Worm (Caenorhabditis elegans): Measurements from ENCODE around the gene C23H5.8.

C23H5.8 gene

DNA sequence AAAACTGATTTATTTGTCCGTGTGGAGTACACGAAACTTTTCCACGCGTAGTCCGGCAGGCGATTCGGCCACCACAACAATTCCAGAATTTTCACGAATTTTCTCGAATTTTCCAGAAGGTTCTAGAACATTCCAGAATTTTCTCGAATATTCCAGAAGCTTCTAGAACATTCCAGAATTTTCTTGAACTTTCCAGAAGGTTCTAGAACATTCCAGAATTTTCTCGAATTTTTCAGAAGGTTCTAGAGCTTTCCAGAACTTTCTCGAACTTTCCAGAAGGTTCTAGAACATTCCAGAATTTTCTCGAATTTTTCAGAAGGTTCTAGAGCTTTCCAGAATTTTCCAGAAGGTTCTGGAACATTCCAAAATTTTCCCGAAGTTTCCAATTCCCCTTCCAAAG is 22.7 kb upstream of the C23H5.8 start:
- TF ChIP-seq ceh-40 (GFP tag; IDR thresholded peaks at IDR 0.05) = 0 out of 2 replicates have a peak, but pooled peaks have one; percentile 60
- TF ChIP-seq hsf-1 (GFP tag; IDR thresholded peaks at IDR 0.05) = peak; percentile 98
- peak; percentile 60 for TF ChIP-seq madf-6 (GFP tag; IDR thresholded peaks at IDR 0.05)
- TF ChIP-seq Y53F4B.3 (GFP tag; IDR thresholded peaks at IDR 0.05) = 0 out of 2 replicates have a peak, but pooled peaks have one; percentile 13
- 0 out of 2 replicates have a peak, but pooled peaks have one; percentile 74 for TF ChIP-seq Y56A3A.18 (GFP tag; IDR thresholded peaks at IDR 0.05)
- TF ChIP-seq egrh-3 (GFP tag; IDR thresholded peaks at IDR 0.05) = peak; percentile 17; the same call in 1 of the 2 replicates
- peak; percentile 91 for TF ChIP-seq dox-1 (GFP tag; IDR thresholded peaks at IDR 0.05)
- TF ChIP-seq rcor-1 (GFP tag; IDR thresholded peaks at IDR 0.05) = peak; percentile 9; the same call in 1 of the 2 replicates
- TF ChIP-seq ekl-4 (GFP tag; IDR thresholded peaks at IDR 0.05) = peak; percentile 79
- peak; percentile 68 for TF ChIP-seq ceh-100 (GFP tag; IDR thresholded peaks at IDR 0.05)
- 0 out of 2 replicates have a peak, but pooled peaks have one; percentile 26 for TF ChIP-seq nfyb-1 (GFP tag; IDR thresholded peaks at IDR 0.05)

DNA sequence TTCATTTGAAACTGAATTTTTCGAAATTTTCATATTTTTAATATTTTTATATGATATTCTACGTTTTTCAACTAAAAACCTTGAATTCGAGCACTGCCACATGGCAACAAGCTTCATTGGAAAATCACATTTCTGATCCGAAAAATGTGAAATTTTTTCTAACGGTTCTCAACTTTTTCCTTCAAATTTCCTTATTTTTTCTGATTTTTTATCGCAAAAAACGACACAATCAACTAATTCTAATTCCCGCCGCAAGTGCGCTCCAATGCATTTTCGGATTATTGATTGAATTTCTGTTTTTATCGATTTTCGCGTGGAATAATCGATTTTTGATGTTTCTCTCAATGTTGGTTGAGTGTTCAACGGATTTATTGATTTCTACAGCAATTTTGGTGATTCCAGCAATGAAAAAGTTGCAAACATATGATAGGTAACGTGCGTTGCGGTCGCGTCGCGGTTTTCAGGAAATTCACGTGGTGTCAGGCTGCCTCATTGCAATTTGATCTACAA is 20.3 kb upstream of the C23H5.8 start, which contains the start of gene C23H5.12:
Gene C23H5.12, plus strand, starts transcription at position 51 of the 510 bp plus-strand sequence.
- TF ChIP-seq sdz-38 (tag; optimal IDR thresholded peaks at IDR 0.05) (no peak), let-607 (tag; optimal IDR thresholded peaks at IDR 0.05) (no peak), xnd-1 (tag; optimal IDR thresholded peaks at IDR 0.05) (no peak), him-1 (tag; optimal IDR thresholded peaks at IDR 0.05) (no peak), nhr-179 (tag; optimal IDR thresholded peaks at IDR 0.05) (no peak), ekl-4 (GFP tag; IDR thresholded peaks at IDR 0.05) (no peak), ceh-91 (GFP tag; IDR thresholded peaks at IDR 0.05) (no peak), nhr-80 (tag; optimal IDR thresholded peaks at IDR 0.05) (no peak), snpc-1.3 (tag; optimal IDR thresholded peaks at IDR 0.05; ENCODE audit: insufficient read depth) (no peak), snpc-3.4 (tag; optimal IDR thresholded peaks at IDR 0.05) (no peak), attf-3 (GFP tag; conservative IDR thresholded peaks at IDR 0.05) (no peak), ztf-25 (GFP tag; IDR thresholded peaks at IDR 0.05) (no peak), repo-1 (tag; optimal IDR thresholded peaks at IDR 0.05) (no peak), ceh-100 (GFP tag; IDR thresholded peaks at IDR 0.05) (no peak), die-1 (tag; optimal IDR thresholded peaks at IDR 0.05) (no peak), gei-17 (GFP tag; optimal IDR thresholded peaks at IDR 0.05) (no peak), F52B5.7 (tag; optimal IDR thresholded peaks at IDR 0.05) (no peak), lag-1 (GFP tag; IDR thresholded peaks at IDR 0.05) (no peak)

DNA sequence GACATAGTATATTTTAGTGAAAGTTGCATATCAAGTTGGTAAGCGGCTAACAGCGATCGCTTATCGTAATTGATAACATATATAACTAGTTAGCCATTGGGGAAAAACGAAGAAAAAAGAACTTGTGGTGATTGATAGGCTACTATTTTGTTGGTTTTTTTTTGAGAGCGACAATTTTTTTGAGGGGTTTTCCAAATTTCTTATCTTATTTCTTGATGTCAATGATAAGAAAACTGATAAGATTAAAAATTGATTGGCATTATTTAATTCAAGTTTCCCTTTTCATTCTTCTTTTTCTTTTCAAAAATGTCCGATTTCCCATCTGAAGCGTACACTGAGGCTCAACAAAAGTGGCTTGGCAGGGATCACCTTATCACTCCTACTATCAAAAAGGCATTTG is 17.5 kb upstream of the C23H5.8 start, which contains the start of gene prmt-6:
Gene prmt-6, plus strand, starts transcription at position 252 of the 400 bp plus-strand sequence.
- TF ChIP-seq egl-44 (GFP tag; IDR thresholded peaks at IDR 0.05) (no peak), ekl-4 (GFP tag; IDR thresholded peaks at IDR 0.05) (no peak), nhr-80 (tag; optimal IDR thresholded peaks at IDR 0.05) (peak; percentile 60), lin-40 (tag; optimal IDR thresholded peaks at IDR 0.05) (peak; percentile 23)

DNA sequence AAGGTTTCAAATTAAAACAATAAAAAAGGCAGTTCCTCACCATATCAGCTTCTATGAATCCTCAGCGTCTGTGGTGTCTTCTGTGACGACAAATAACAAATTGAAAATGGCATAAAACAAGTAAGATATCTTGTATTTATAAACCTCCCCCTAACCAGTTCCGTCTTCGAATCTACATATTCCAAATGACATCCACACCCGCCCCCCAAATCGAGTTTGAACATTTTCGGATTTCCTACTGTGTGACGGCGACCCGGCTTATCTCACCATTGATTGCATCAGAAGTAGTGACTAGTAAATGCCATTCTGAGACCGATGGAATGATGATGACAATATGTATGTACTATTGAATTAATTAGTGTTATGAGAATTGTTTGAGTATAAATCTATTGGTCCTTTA is 15.5 kb upstream of the C23H5.8 start, which contains the start of gene grl-20:
Gene grl-20, minus strand, starts transcription at position 101 of the 400 bp plus-strand sequence.
- TF ChIP-seq tlf-1 (GFP tag; optimal IDR thresholded peaks at IDR 0.05) (no peak), lin-40 (tag; optimal IDR thresholded peaks at IDR 0.05) (no peak), hsf-1 (GFP tag; IDR thresholded peaks at IDR 0.05) (no peak), madf-8 (GFP tag; conservative IDR thresholded peaks at IDR 0.05) (no peak), nfya-2 (GFP tag; IDR thresholded peaks at IDR 0.05) (no peak), F22D6.2 (tag; optimal IDR thresholded peaks at IDR 0.05) (no peak), aptf-2 (GFP tag; conservative IDR thresholded peaks at IDR 0.05) (no peak), K11D2.4 (GFP tag; IDR thresholded peaks at IDR 0.05) (no peak), ama-1 (optimal IDR thresholded peaks at IDR 0.05) (no peak), ama-1 (GFP tag; optimal IDR thresholded peaks at IDR 0.05) (no peak), mcd-1 (GFP tag; IDR thresholded peaks at IDR 0.05) (no peak), egl-18 (GFP tag; IDR thresholded peaks at IDR 0.05) (no peak), die-1 (tag; optimal IDR thresholded peaks at IDR 0.05) (no peak), nhr-80 (tag; optimal IDR thresholded peaks at IDR 0.05) (no peak), hlh-12 (tag; optimal IDR thresholded peaks at IDR 0.05) (no peak), lin-26 (GFP tag; IDR thresholded peaks at IDR 0.05) (no peak), nhr-90 (tag; optimal IDR thresholded peaks at IDR 0.05) (no peak), B0336.3 (GFP tag; IDR thresholded peaks at IDR 0.05) (no peak), ztf-18 (tag; optimal IDR thresholded peaks at IDR 0.05) (no peak), mxl-1 (tag; optimal IDR thresholded peaks at IDR 0.05) (no peak)
